Worm (Caenorhabditis elegans) whole organism, L4 larva: ENCODE measurements around the gene bath-10.

Experiments used
- ama-1 ChIP-seq: fragments of 150-350 bp; optimal IDR thresholded peaks from 2 replicates; lab custom pipeline; 2014; ENCODE audit warnings: inconsistent platforms, mixed read lengths
- ceh-62 ChIP-seq: sonication (generic microtip); optimal IDR thresholded peaks from 2 replicates; lab custom pipeline; 2017; ENCODE audit warnings: missing biosample characterization, missing genetic modification characterization
- lin-1 ChIP-seq: fragments of 200-800 bp; sonication (Bioruptor generic); IDR thresholded peaks from 2 replicates; pipeline ENCODE4 v1.3.6; 2022; ENCODE audit warnings: missing genetic modification reagents, missing genetic modification characterization, missing compliant biosample characterization
- lin-39 ChIP-seq: fragments of 150-350 bp; optimal IDR thresholded peaks from 2 replicates; lab custom pipeline; 2014; ENCODE audit warnings: missing biosample characterization, missing genetic modification reagents, missing genetic modification characterization
- mdl-1 ChIP-seq, 2 experiments: fragments of 150-350 bp in 1 of 2; sonication (generic microtip) in 1 of 2; optimal IDR thresholded peaks; 2 replicates each; lab custom pipeline; 2014 to 2017; ENCODE audit warnings: missing biosample characterization in 2 of 2, missing genetic modification characterization in 2 of 2
- nhr-11 ChIP-seq: fragments of 150-350 bp; optimal IDR thresholded peaks from 2 replicates; lab custom pipeline; 2014; ENCODE audit warnings: missing biosample characterization, missing genetic modification characterization
- nhr-25 ChIP-seq: sonication (generic microtip); optimal IDR thresholded peaks from 2 replicates; lab custom pipeline; 2017; ENCODE audit warnings: missing genetic modification characterization, mild to moderate bottlenecking, missing compliant biosample characterization, antibody characterized with exemption, moderate library complexity, borderline replicate concordance; ENCODE audit not compliant: insufficient read depth
- nhr-48 ChIP-seq: sonication (generic microtip); optimal IDR thresholded peaks from 2 replicates; lab custom pipeline; 2016; ENCODE audit warnings: mild to moderate bottlenecking, missing genetic modification characterization, missing compliant biosample characterization
- nhr-76 ChIP-seq: fragments of 150-350 bp; optimal IDR thresholded peaks from 2 replicates; lab custom pipeline; 2014; ENCODE audit warnings: missing biosample characterization, missing genetic modification characterization
- ztf-11 ChIP-seq: fragments of 150-350 bp; optimal IDR thresholded peaks from 2 replicates; lab custom pipeline; 2014; ENCODE audit warnings: missing biosample characterization, missing genetic modification characterization

ce11 chrII:3344917-3345316 is 30.0 kb upstream of the bath-10 start, which contains the start of gene bath-28:
- TF ChIP-seq nhr-11 (tag; lab: Kevin White, UChicago) (no peak), nhr-48 (tag; lab: Kevin White, UChicago) (no peak), ama-1 (lab: Kevin White, UChicago) (no peak), ceh-62 (no peak), mdl-1 (tag; optimal IDR thresholded peaks at IDR 0.05; lab: Kevin White, UChicago) (no peak), lin-1 (no peak), nhr-76 (tag; lab: Kevin White, UChicago) (no peak), ztf-11 (tag; lab: Kevin White, UChicago) (no peak), lin-39 (tag; lab: Kevin White, UChicago) (no peak), nhr-25 (tag; lab: Kevin White, UChicago) (no peak)
